Comparison of ENCODE assay signal across 1 fruit fly cellular context in genomic region chr3L:20447957-20448356, dm6.
TF ChIP-seq lines count a peak whose summit lies in the region.

No protein-coding gene starts in this region.

TF ChIP-seq in whole organism, embryonic, 481 proteins besides CTCF, POLR2A, EP300 and RAD21 (continued from another document):
- TF ChIP-seq CG10147 (GFP tag; optimal IDR thresholded peaks at IDR 0.05; lab: Kevin White, UChicago) (peak; percentile 62), zf30C (GFP tag; optimal IDR thresholded peaks at IDR 0.05; lab: Kevin White, UChicago) (no peak), CG16863 (GFP tag; optimal IDR thresholded peaks at IDR 0.05; lab: Kevin White, UChicago) (no peak), Bgb (GFP tag; IDR thresholded peaks at IDR 0.05; lab: Robert Waterston, UW; ENCODE audit: partially characterized antibody) (no peak), B-H1 (GFP tag; IDR thresholded peaks at IDR 0.05; lab: Robert Waterston, UW) (no peak), fd102C (GFP tag; optimal IDR thresholded peaks at IDR 0.05; lab: Kevin White, UChicago) (peak; percentile 48), Dek (tag; optimal IDR thresholded peaks at IDR 0.05; lab: Kevin White, UChicago) (peak; percentile 30), Asciz (GFP tag; optimal IDR thresholded peaks at IDR 0.05; lab: Kevin White, UChicago) (peak; percentile 47), NK7.1 (GFP tag; optimal IDR thresholded peaks at IDR 0.05; lab: Kevin White, UChicago) (no peak), tap (tag; optimal IDR thresholded peaks at IDR 0.05; lab: Kevin White, UChicago) (peak; percentile 42), Fer2 (tag; optimal IDR thresholded peaks at IDR 0.05; lab: Kevin White, UChicago) (peak; percentile 28), CG4282 (GFP tag; optimal IDR thresholded peaks at IDR 0.05; lab: Kevin White, UChicago) (no peak), Pdp1 (GFP tag; optimal IDR thresholded peaks at IDR 0.05; lab: Kevin White, UChicago) (no peak), nerfin-2 (GFP tag; IDR thresholded peaks at IDR 0.05; lab: Robert Waterston, UW; ENCODE audit: partially characterized antibody) (no peak), PHDP (tag; optimal IDR thresholded peaks at IDR 0.05; lab: Kevin White, UChicago) (peak; percentile 69), grau (tag; optimal IDR thresholded peaks at IDR 0.05; lab: Kevin White, UChicago) (peak; percentile 1), CG3281 (GFP tag; optimal IDR thresholded peaks at IDR 0.05; lab: Kevin White, UChicago) (peak; percentile 80), CG30020 (tag; optimal IDR thresholded peaks at IDR 0.05; lab: Kevin White, UChicago) (no peak), CG15073 (GFP tag; optimal IDR thresholded peaks at IDR 0.05; lab: Kevin White, UChicago) (no peak), Scr (GFP tag; IDR thresholded peaks at IDR 0.05; lab: Robert Waterston, UW; ENCODE audit: partially characterized antibody) (no peak), gem (tag; optimal IDR thresholded peaks at IDR 0.05; lab: Kevin White, UChicago) (peak; percentile 27), CrebB (tag; optimal IDR thresholded peaks at IDR 0.05; lab: Kevin White, UChicago) (peak; percentile 59), unpg (GFP tag; optimal IDR thresholded peaks at IDR 0.05; lab: Kevin White, UChicago) (peak; percentile 54), CG15514 (GFP tag; optimal IDR thresholded peaks at IDR 0.05; lab: Kevin White, UChicago) (peak; percentile 61), HmgZ (tag; optimal IDR thresholded peaks at IDR 0.05; lab: Kevin White, UChicago) (no peak), vvl (GFP tag; IDR thresholded peaks at IDR 0.05; lab: Robert Waterston, UW) (no peak), HLH4C (GFP tag; IDR thresholded peaks at IDR 0.05; lab: Robert Waterston, UW; ENCODE audit: partially characterized antibody) (no peak), CG6854 (GFP tag; optimal IDR thresholded peaks at IDR 0.05; lab: Kevin White, UChicago) (peak; percentile 74), sc (optimal IDR thresholded peaks at IDR 0.05; lab: Kevin White, UChicago) (no peak), sc (GFP tag; optimal IDR thresholded peaks at IDR 0.05; lab: Kevin White, UChicago) (no peak), phol (tag; optimal IDR thresholded peaks at IDR 0.05; lab: Kevin White, UChicago) (no peak), Rfx (GFP tag; IDR thresholded peaks at IDR 0.05; lab: Robert Waterston, UW) (peak; percentile 25; the same call in 1 of the 2 replicates), ATbp (GFP tag; optimal IDR thresholded peaks at IDR 0.05; lab: Kevin White, UChicago) (peak; percentile 52), CG10565 (GFP tag; optimal IDR thresholded peaks at IDR 0.05; lab: Kevin White, UChicago) (no peak), MTF-1 (GFP tag; optimal IDR thresholded peaks at IDR 0.05; lab: Kevin White, UChicago; ENCODE audit: borderline replicate concordance) (peak; percentile 80), pan (optimal IDR thresholded peaks at IDR 0.05; lab: Kevin White, UChicago) (no peak), pan (GFP tag; optimal IDR thresholded peaks at IDR 0.05 in 1 of 2, IDR thresholded peaks at IDR 0.05 in 1 of 2) (no peak), D19A (tag; optimal IDR thresholded peaks at IDR 0.05; lab: Kevin White, UChicago) (no peak), CG33557 (GFP tag; optimal IDR thresholded peaks at IDR 0.05; lab: Kevin White, UChicago) (peak; percentile 55), Vsx1 (GFP tag; optimal IDR thresholded peaks at IDR 0.05; lab: Kevin White, UChicago) (peak; percentile 69), Hand (GFP tag; optimal IDR thresholded peaks at IDR 0.05; lab: Kevin White, UChicago) (peak; percentile 20), ato (GFP tag; IDR thresholded peaks at IDR 0.05; lab: Robert Waterston, UW; ENCODE audit: partially characterized antibody) (no peak), CG8924 (tag; optimal IDR thresholded peaks at IDR 0.05; lab: Kevin White, UChicago) (peak; percentile 26), zfh2 (GFP tag; optimal IDR thresholded peaks at IDR 0.05; lab: Kevin White, UChicago) (no peak), CG32772 (GFP tag; IDR thresholded peaks at IDR 0.05; lab: Robert Waterston, UW) (no peak), Dip2 (GFP tag; IDR thresholded peaks at IDR 0.05; lab: Robert Waterston, UW) (no peak), CG9609 (GFP tag; optimal IDR thresholded peaks at IDR 0.05; lab: Kevin White, UChicago) (no peak), so (GFP tag; IDR thresholded peaks at IDR 0.05; lab: Robert Waterston, UW) (peak; percentile 12; the same call in 1 of the 3 replicates), ci (GFP tag; IDR thresholded peaks at IDR 0.05; lab: Robert Waterston, UW) (0 out of 3 replicates have a peak, but pooled peaks have one; percentile 32), HmgD (GFP tag; optimal IDR thresholded peaks at IDR 0.05; lab: Kevin White, UChicago) (no peak), ems (GFP tag; optimal IDR thresholded peaks at IDR 0.05; lab: Kevin White, UChicago) (no peak), Ravus (GFP tag; IDR thresholded peaks at IDR 0.05; lab: Robert Waterston, UW) (no peak), Med (GFP tag; lab: Kevin White, UChicago) (peak; percentile 77), Hr51 (GFP tag; optimal IDR thresholded peaks at IDR 0.05; lab: Kevin White, UChicago) (peak in 1 of 2 experiments; percentile 5), CG12219 (GFP tag; optimal IDR thresholded peaks at IDR 0.05; lab: Kevin White, UChicago) (peak; percentile 29), CG12071 (GFP tag; optimal IDR thresholded peaks at IDR 0.05; lab: Kevin White, UChicago) (peak; percentile 67)
